Fruit fly (Drosophila melanogaster) whole organism, prepupa: ENCODE results near the gene JMJD5.

ENCODE experiments used
- Blimp-1 ChIP-seq: fragments of 200-800 bp; sonication (Bioruptor generic); optimal IDR thresholded peaks from 3 replicates; lab custom pipeline; 2017; ENCODE audit warnings: missing biosample characterization, missing genetic modification characterization, mild to moderate bottlenecking, moderate library complexity, missing genetic modification reagents
- CG10631 ChIP-seq: fragments of 200-800 bp; sonication (Bioruptor generic); optimal IDR thresholded peaks from 2 replicates; lab custom pipeline; 2016; ENCODE audit warnings: missing biosample characterization, missing genetic modification characterization
- CG10669 ChIP-seq: fragments of 200-800 bp; sonication (Bioruptor generic); optimal IDR thresholded peaks from 3 replicates; lab custom pipeline; 2018; ENCODE audit warnings: missing biosample characterization, mild to moderate bottlenecking, missing genetic modification characterization, moderate library complexity
- CG11294 ChIP-seq: fragments of 200-800 bp; sonication (Bioruptor generic); IDR thresholded peaks from 2 replicates; pipeline ENCODE4 v1.3.6; 2022; ENCODE audit warnings: missing biosample characterization, missing genetic modification characterization
- CG11762 ChIP-seq: fragments of 200-800 bp; sonication (Bioruptor generic); optimal IDR thresholded peaks from 3 replicates; lab custom pipeline; 2016; ENCODE audit warnings: missing biosample characterization, missing genetic modification characterization; ENCODE audit not compliant: insufficient read depth
- CG15336 ChIP-seq: fragments of 200-800 bp; sonication (Bioruptor generic); IDR thresholded peaks from 2 replicates; pipeline ENCODE4 v1.3.6; 2022; ENCODE audit warnings: missing biosample characterization, missing genetic modification characterization
- CG1621 ChIP-seq: fragments of 200-800 bp; sonication (Bioruptor generic); optimal IDR thresholded peaks from 3 replicates; lab custom pipeline; 2018; ENCODE audit warnings: missing biosample characterization, mild to moderate bottlenecking, missing genetic modification characterization
- CG16779 ChIP-seq: fragments of 200-800 bp; sonication (Bioruptor generic); optimal IDR thresholded peaks from 3 replicates; lab custom pipeline; 2017; ENCODE audit warnings: missing biosample characterization, mild to moderate bottlenecking, missing genetic modification characterization
- CG3032 ChIP-seq: fragments of 200-800 bp; optimal IDR thresholded peaks from 2 replicates; lab custom pipeline; 2019; ENCODE audit warnings: missing biosample characterization, mild to moderate bottlenecking, missing genetic modification characterization, moderate library complexity
- CG31627 ChIP-seq: fragments of 200-800 bp; sonication (Bioruptor generic); optimal IDR thresholded peaks from 3 replicates; lab custom pipeline; 2016; ENCODE audit warnings: missing biosample characterization, missing genetic modification characterization
- CG32006 ChIP-seq: fragments of 200-800 bp; sonication (Bioruptor generic); optimal IDR thresholded peaks from 3 replicates; lab custom pipeline; 2017; ENCODE audit warnings: missing biosample characterization, mild to moderate bottlenecking, missing genetic modification characterization
- CG34406 ChIP-seq: fragments of 200-800 bp; sonication (Bioruptor generic); optimal IDR thresholded peaks from 3 replicates; lab custom pipeline; 2016; ENCODE audit warnings: missing biosample characterization, missing genetic modification characterization
- CG3919 ChIP-seq: fragments of 200-800 bp; sonication (Bioruptor generic); optimal IDR thresholded peaks from 3 replicates; lab custom pipeline; 2016; ENCODE audit warnings: missing biosample characterization, missing genetic modification characterization
- CG4318 ChIP-seq: fragments of 200-800 bp; sonication (Bioruptor generic); optimal IDR thresholded peaks from 3 replicates; lab custom pipeline; 2017; ENCODE audit warnings: missing biosample characterization, mild to moderate bottlenecking, missing genetic modification characterization
- CG6163 ChIP-seq: fragments of 200-800 bp; sonication (Bioruptor generic); IDR thresholded peaks from 3 replicates; pipeline ENCODE4 v1.3.6; 2022; ENCODE audit warnings: missing biosample characterization, missing genetic modification characterization
- CG6276 ChIP-seq: fragments of 200-800 bp; sonication (Bioruptor generic); optimal IDR thresholded peaks from 2 replicates; lab custom pipeline; 2017; ENCODE audit warnings: missing biosample characterization, mild to moderate bottlenecking, missing genetic modification characterization
- CG6792 ChIP-seq: fragments of 200-800 bp; sonication (Bioruptor generic); optimal IDR thresholded peaks from 3 replicates; lab custom pipeline; 2016; ENCODE audit warnings: missing biosample characterization, missing genetic modification characterization
- CG6808 ChIP-seq: fragments of 200-800 bp; sonication (Bioruptor generic); optimal IDR thresholded peaks from 3 replicates; lab custom pipeline; 2017; ENCODE audit warnings: missing biosample characterization, missing genetic modification characterization, mild to moderate bottlenecking, moderate library complexity, missing genetic modification reagents
- CG7368 ChIP-seq: fragments of 200-800 bp; sonication (Bioruptor generic); optimal IDR thresholded peaks from 3 replicates; lab custom pipeline; 2016; ENCODE audit warnings: missing biosample characterization, missing genetic modification characterization
- CG8119 ChIP-seq: fragments of 200-800 bp; sonication (Bioruptor generic); IDR thresholded peaks from 3 replicates; pipeline ENCODE4 v1.3.6; 2022; ENCODE audit warnings: missing biosample characterization, missing genetic modification characterization
- CG8319 ChIP-seq: fragments of 200-800 bp; sonication (Bioruptor generic); optimal IDR thresholded peaks from 3 replicates; lab custom pipeline; 2016; ENCODE audit warnings: missing biosample characterization, missing genetic modification characterization
- CG8632 ChIP-seq: fragments of 200-800 bp; sonication (Bioruptor generic); optimal IDR thresholded peaks from 3 replicates; lab custom pipeline; 2016; ENCODE audit warnings: missing biosample characterization, missing genetic modification characterization
- CG9139 ChIP-seq: fragments of 200-800 bp; sonication (Bioruptor generic); optimal IDR thresholded peaks from 3 replicates; lab custom pipeline; 2017; ENCODE audit warnings: missing biosample characterization, mild to moderate bottlenecking, missing genetic modification characterization
- Eip78C ChIP-seq: fragments of 200-800 bp; sonication (Bioruptor generic); peaks from one replicate; lab custom pipeline; 2016; ENCODE audit warnings: missing biosample characterization, missing genetic modification characterization
- Ets21C ChIP-seq: fragments of 200-800 bp; sonication (Bioruptor generic); optimal IDR thresholded peaks from 3 replicates; lab custom pipeline; 2016; ENCODE audit warnings: missing biosample characterization, missing genetic modification characterization
- Ets96B ChIP-seq: fragments of 200-800 bp; optimal IDR thresholded peaks from 2 replicates; lab custom pipeline; 2019; ENCODE audit warnings: missing biosample characterization, mild to moderate bottlenecking, missing genetic modification characterization, moderate library complexity
- Gug ChIP-seq: fragments of 200-800 bp; sonication (Bioruptor generic); IDR thresholded peaks from 2 replicates; pipeline ENCODE4 v1.3.6; 2022; ENCODE audit warnings: missing biosample characterization, missing genetic modification characterization
- Hr38 ChIP-seq: sonication (Bioruptor generic); optimal IDR thresholded peaks from 2 replicates; lab custom pipeline; 2016; ENCODE audit warnings: missing biosample characterization, missing genetic modification characterization
- Hr39 ChIP-seq: fragments of 200-800 bp; sonication (Bioruptor generic); optimal IDR thresholded peaks from 2 replicates; lab custom pipeline; 2016; ENCODE audit warnings: missing biosample characterization, missing genetic modification characterization
- Hr4 ChIP-seq: fragments of 200-800 bp; sonication (Bioruptor generic); optimal IDR thresholded peaks from 3 replicates; lab custom pipeline; 2016; ENCODE audit warnings: missing biosample characterization, missing genetic modification characterization
- Lpt ChIP-seq: fragments of 200-800 bp; sonication (Bioruptor generic); optimal IDR thresholded peaks from 3 replicates; lab custom pipeline; 2016; ENCODE audit warnings: missing biosample characterization, missing genetic modification characterization
- Met ChIP-seq: fragments of 200-800 bp; sonication (Bioruptor generic); optimal IDR thresholded peaks from 3 replicates; lab custom pipeline; 2016; ENCODE audit warnings: missing biosample characterization, missing genetic modification characterization
- OdsH ChIP-seq: fragments of 200-800 bp; sonication (Bioruptor generic); optimal IDR thresholded peaks from 3 replicates; lab custom pipeline; 2016; ENCODE audit warnings: missing biosample characterization, missing genetic modification characterization
- Smox ChIP-seq: fragments of 200-800 bp; sonication (Bioruptor generic); optimal IDR thresholded peaks from 3 replicates; lab custom pipeline; 2016; ENCODE audit warnings: missing biosample characterization, missing genetic modification characterization
- Sox102F ChIP-seq: fragments of 200-800 bp; sonication (Bioruptor generic); optimal IDR thresholded peaks from 2 replicates; lab custom pipeline; 2016; ENCODE audit warnings: missing biosample characterization, mild to moderate bottlenecking, missing genetic modification characterization
- Sox14 ChIP-seq: fragments of 200-800 bp; sonication (Bioruptor generic); optimal IDR thresholded peaks from 3 replicates; lab custom pipeline; 2016; ENCODE audit warnings: missing biosample characterization, missing genetic modification characterization
- achi ChIP-seq: fragments of 200-800 bp; sonication (Bioruptor generic); optimal IDR thresholded peaks from 3 replicates; lab custom pipeline; 2016; ENCODE audit warnings: missing biosample characterization, missing genetic modification characterization
- acj6 ChIP-seq: fragments of 200-800 bp; sonication (Bioruptor generic); optimal IDR thresholded peaks from 3 replicates; lab custom pipeline; 2016; ENCODE audit warnings: missing biosample characterization, missing genetic modification characterization
- cyc ChIP-seq: fragments of 200-800 bp; sonication (Bioruptor generic); optimal IDR thresholded peaks from 3 replicates; lab custom pipeline; 2016; ENCODE audit warnings: missing biosample characterization, missing genetic modification characterization
- dac ChIP-seq: fragments of 200-800 bp; sonication (Bioruptor generic); optimal IDR thresholded peaks from 2 replicates; lab custom pipeline; 2017; ENCODE audit warnings: missing biosample characterization, mild to moderate bottlenecking, missing genetic modification characterization
- eg ChIP-seq: fragments of 200-800 bp; sonication (Bioruptor generic); IDR thresholded peaks from 3 replicates; pipeline ENCODE4 v1.3.6; 2022; ENCODE audit warnings: missing biosample characterization, missing genetic modification characterization
- esn ChIP-seq: fragments of 200-800 bp; sonication (Bioruptor generic); optimal IDR thresholded peaks from 2 replicates; lab custom pipeline; 2016; ENCODE audit warnings: missing biosample characterization, mild to moderate bottlenecking, missing genetic modification characterization, moderate library complexity
- fd85E ChIP-seq: fragments of 200-800 bp; sonication (Bioruptor generic); optimal IDR thresholded peaks from 3 replicates; lab custom pipeline; 2016; ENCODE audit warnings: missing biosample characterization, missing genetic modification characterization
- fkh ChIP-seq: fragments of 200-800 bp; sonication (Bioruptor generic); optimal IDR thresholded peaks from 3 replicates; lab custom pipeline; 2017; ENCODE audit warnings: missing biosample characterization, mild to moderate bottlenecking, missing genetic modification characterization, moderate library complexity
- lz ChIP-seq: fragments of 200-800 bp; sonication (Bioruptor generic); optimal IDR thresholded peaks from 3 replicates; lab custom pipeline; 2016; ENCODE audit warnings: missing biosample characterization, missing genetic modification characterization
- net ChIP-seq: fragments of 200-800 bp; sonication (Bioruptor generic); optimal IDR thresholded peaks from 3 replicates; lab custom pipeline; 2016; ENCODE audit warnings: missing biosample characterization, missing genetic modification characterization
- pdm3 ChIP-seq: fragments of 200-800 bp; sonication (Bioruptor generic); optimal IDR thresholded peaks from 3 replicates; lab custom pipeline; 2016; ENCODE audit warnings: missing biosample characterization, missing genetic modification characterization
- salr ChIP-seq, 2 experiments: fragments of 200-800 bp; sonication (Bioruptor generic); optimal IDR thresholded peaks; 3 replicates each; lab custom pipeline; 2016 to 2018; ENCODE audit warnings: missing biosample characterization in 2 of 2, missing genetic modification characterization in 2 of 2, mild to moderate bottlenecking in 1 of 2
- spab ChIP-seq: fragments of 200-800 bp; sonication (Bioruptor generic); optimal IDR thresholded peaks from 2 replicates; lab custom pipeline; 2017; ENCODE audit warnings: missing biosample characterization, mild to moderate bottlenecking, missing genetic modification characterization, missing genetic modification reagents
- ss ChIP-seq, 2 experiments: fragments of 200-800 bp; sonication (Bioruptor generic); optimal IDR thresholded peaks; 2 replicates in 1 of 2; 3 replicates in 1 of 2; lab custom pipeline; 2017 to 2018; ENCODE audit warnings: mild to moderate bottlenecking in 2 of 2, missing biosample characterization in 2 of 2, missing genetic modification characterization in 2 of 2, moderate library complexity in 1 of 2
- svp ChIP-seq: fragments of 200-800 bp; sonication (Bioruptor generic); peaks from one replicate; lab custom pipeline; 2016; ENCODE audit warnings: missing biosample characterization, missing genetic modification characterization
- topi ChIP-seq: fragments of 200-800 bp; sonication (Bioruptor generic); optimal IDR thresholded peaks from 3 replicates; lab custom pipeline; 2016; ENCODE audit warnings: missing biosample characterization, missing genetic modification characterization
- vri ChIP-seq: fragments of 200-800 bp; sonication (Bioruptor generic); optimal IDR thresholded peaks from 3 replicates; lab custom pipeline; 2016; ENCODE audit warnings: missing biosample characterization, mild to moderate bottlenecking, missing genetic modification characterization

Gene JMJD5

DNA sequence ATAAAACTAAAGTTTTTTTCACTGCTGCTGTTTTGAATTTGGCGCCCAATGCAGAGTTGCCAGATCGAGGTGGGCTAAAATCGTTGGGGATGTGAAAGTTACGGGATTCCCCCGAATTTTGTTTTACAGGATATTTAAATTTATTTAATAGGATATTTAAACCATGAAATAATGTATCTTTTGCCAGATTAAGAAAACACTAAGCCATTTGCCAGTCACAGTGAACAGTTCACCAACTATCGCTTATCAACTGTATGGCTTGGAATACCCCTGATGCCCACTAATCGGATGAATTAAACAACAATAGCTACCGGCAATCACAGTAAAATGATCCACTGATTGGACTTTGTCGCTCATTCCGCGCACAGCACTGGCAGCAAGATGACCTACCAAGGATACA lies 9.9 kb upstream of the JMJD5 start, which contains the start of gene Dci:
Dci (plus strand) TSS at position 286 of the 400 bp plus-strand sequence.
- TF ChIP-seq net (GFP tag; lab: Kevin White, UChicago) (no peak), spab (GFP tag; lab: Kevin White, UChicago) (no peak), CG11294 (GFP tag; lab: Robert Waterston, UW) (peak; percentile 21; the same call in 1 of the 2 replicates), vri (GFP tag; lab: Kevin White, UChicago) (no peak), Gug (GFP tag; lab: Robert Waterston, UW) (no peak), Eip78C (GFP tag; lab: Kevin White, UChicago) (peak; percentile 88), Hr38 (GFP tag; lab: Kevin White, UChicago) (no peak), dac (GFP tag; lab: Kevin White, UChicago) (peak; percentile 5), CG6163 (GFP tag; lab: Robert Waterston, UW) (peak; percentile 87), CG9139 (GFP tag; lab: Kevin White, UChicago) (no peak), CG1621 (tag; lab: Kevin White, UChicago) (peak; percentile 2), Sox102F (peak; percentile 51), CG8632 (no peak), fd85E (no peak), CG11762 (peak; percentile 40), CG15336 (GFP tag; lab: Robert Waterston, UW) (peak; percentile 57), CG10669 (GFP tag; lab: Kevin White, UChicago) (no peak), pdm3 (GFP tag; lab: Kevin White, UChicago) (peak; percentile 68), CG6808 (no peak), svp (peak; percentile 95), Blimp-1 (GFP tag; lab: Kevin White, UChicago) (no peak), lz (GFP tag; lab: Kevin White, UChicago) (peak; percentile 70), CG6792 (GFP tag; lab: Kevin White, UChicago) (peak; percentile 48), OdsH (GFP tag; lab: Kevin White, UChicago) (peak; percentile 76), achi (GFP tag; lab: Kevin White, UChicago) (peak; percentile 45), ss (GFP tag; optimal IDR thresholded peaks at IDR 0.05; lab: Kevin White, UChicago) (no peak), CG3919 (GFP tag; lab: Kevin White, UChicago) (peak; percentile 60), fkh (GFP tag; lab: Kevin White, UChicago) (no peak), CG6276 (GFP tag; lab: Kevin White, UChicago) (no peak), CG8119 (GFP tag; lab: Robert Waterston, UW) (no peak; the same call in 2 of the 3 replicates), Hr39 (GFP tag; lab: Kevin White, UChicago) (peak; percentile 79), Smox (GFP tag; lab: Kevin White, UChicago) (peak; percentile 61), CG10631 (GFP tag; lab: Kevin White, UChicago) (peak; percentile 72), CG16779 (tag; lab: Kevin White, UChicago) (no peak), CG32006 (GFP tag; lab: Kevin White, UChicago) (peak; percentile 62), topi (peak; percentile 74), Ets21C (GFP tag; lab: Kevin White, UChicago) (peak; percentile 69), Ets96B (tag; lab: Kevin White, UChicago) (no peak), salr (GFP tag; optimal IDR thresholded peaks at IDR 0.05; lab: Kevin White, UChicago) (peak in 1 of 2 experiments; percentile 33), CG34406 (no peak), acj6 (GFP tag; lab: Kevin White, UChicago) (peak; percentile 66), Met (GFP tag; lab: Kevin White, UChicago) (no peak), Lpt (GFP tag; lab: Kevin White, UChicago) (no peak), CG8319 (GFP tag; lab: Kevin White, UChicago) (peak; percentile 35), esn (GFP tag; lab: Kevin White, UChicago) (peak; percentile 77), eg (peak; percentile 64), CG4318 (GFP tag; lab: Kevin White, UChicago) (no peak), Hr4 (GFP tag; lab: Kevin White, UChicago) (no peak), CG7368 (GFP tag; lab: Kevin White, UChicago) (peak; percentile 16), CG31627 (GFP tag; lab: Kevin White, UChicago) (peak; percentile 80), Sox14 (peak; percentile 77), CG3032 (tag; lab: Kevin White, UChicago) (peak; percentile 58), cyc (GFP tag; lab: Kevin White, UChicago) (peak; percentile 71)
